Fruit fly (Drosophila melanogaster) whole organism, adult: ENCODE results near the gene Ada2a.
A peak's percentile ranks its signal among the peaks of the same experiment; 100 is the strongest.

Source experiments
- CG11617 ChIP-seq: fragments of 200-800 bp; sonication (Bioruptor generic); optimal IDR thresholded peaks from 2 replicates; lab custom pipeline; 2017; ENCODE audit warnings: mild to moderate bottlenecking, missing biosample characterization, missing genetic modification reagents, missing genetic modification characterization
- CG12768 ChIP-seq: fragments of 200-800 bp; sonication (Bioruptor generic); optimal IDR thresholded peaks from 2 replicates; lab custom pipeline; 2017; ENCODE audit warnings: missing biosample characterization, missing genetic modification characterization, mild to moderate bottlenecking, moderate library complexity, missing genetic modification reagents
- CG14711 ChIP-seq: fragments of 200-800 bp; sonication (Bioruptor generic); optimal IDR thresholded peaks from 2 replicates; lab custom pipeline; 2018; ENCODE audit warnings: missing biosample characterization, mild to moderate bottlenecking, missing genetic modification characterization, moderate library complexity
- CG1620 ChIP-seq: fragments of 200-800 bp; sonication (Bioruptor generic); optimal IDR thresholded peaks from 2 replicates; lab custom pipeline; 2016; ENCODE audit warnings: missing biosample characterization, missing genetic modification characterization
- CG33017 ChIP-seq: fragments of 200-800 bp; sonication (Bioruptor generic); optimal IDR thresholded peaks from 2 replicates; lab custom pipeline; 2018; ENCODE audit warnings: missing biosample characterization, mild to moderate bottlenecking, missing genetic modification characterization, moderate library complexity
- CG5204 ChIP-seq: fragments of 200-800 bp; sonication (Bioruptor generic); optimal IDR thresholded peaks from 2 replicates; lab custom pipeline; 2016; ENCODE audit warnings: missing biosample characterization, missing genetic modification characterization
- CG7045 ChIP-seq: fragments of 200-800 bp; sonication (Bioruptor generic); optimal IDR thresholded peaks from 2 replicates; lab custom pipeline; 2017; ENCODE audit warnings: missing biosample characterization, mild to moderate bottlenecking, missing genetic modification characterization
- CG7101 ChIP-seq: fragments of 200-800 bp; sonication (Bioruptor generic); optimal IDR thresholded peaks from 2 replicates; lab custom pipeline; 2018; ENCODE audit warnings: missing biosample characterization, mild to moderate bottlenecking, missing genetic modification characterization, moderate library complexity
- Clk ChIP-seq: fragments of 200-800 bp; sonication (Bioruptor generic); optimal IDR thresholded peaks from 2 replicates; lab custom pipeline; 2017; ENCODE audit warnings: missing biosample characterization, missing genetic modification characterization
- Crg-1 ChIP-seq: fragments of 200-800 bp; sonication (Bioruptor generic); optimal IDR thresholded peaks from 2 replicates; lab custom pipeline; 2016; ENCODE audit warnings: missing biosample characterization, missing genetic modification characterization
- Hr96 ChIP-seq: fragments of 200-800 bp; sonication (Bioruptor generic); optimal IDR thresholded peaks from 2 replicates; lab custom pipeline; 2016; ENCODE audit warnings: missing biosample characterization, missing genetic modification characterization
- Mnt ChIP-seq: fragments of 200-800 bp; sonication (Bioruptor generic); optimal IDR thresholded peaks from 2 replicates; lab custom pipeline; 2016; ENCODE audit warnings: missing biosample characterization, mild to moderate bottlenecking, missing genetic modification characterization
- bab1 ChIP-seq: fragments of 200-800 bp; sonication (Bioruptor generic); optimal IDR thresholded peaks from 3 replicates; lab custom pipeline; 2019; ENCODE audit warnings: missing biosample characterization, mild to moderate bottlenecking, missing genetic modification characterization, moderate library complexity
- cic ChIP-seq: fragments of 200-800 bp; sonication (Bioruptor generic); optimal IDR thresholded peaks from 2 replicates; lab custom pipeline; 2017; ENCODE audit warnings: missing biosample characterization, mild to moderate bottlenecking, missing genetic modification characterization, moderate library complexity
- cnc ChIP-seq, 2 experiments: fragments of >200 bp; optimal IDR thresholded peaks; 2 replicates each; lab custom pipeline; 2017
- kay ChIP-seq: fragments of 200-800 bp; sonication (Bioruptor generic); peaks from one replicate; lab custom pipeline; 2016; ENCODE audit warnings: missing biosample characterization, missing genetic modification characterization, borderline replicate concordance
- ovo ChIP-seq: fragments of 200-800 bp; sonication (Bioruptor generic); optimal IDR thresholded peaks from 2 replicates; lab custom pipeline; 2016; ENCODE audit warnings: missing biosample characterization, missing genetic modification characterization
- pad ChIP-seq: fragments of 200-800 bp; sonication (Bioruptor generic); optimal IDR thresholded peaks from 3 replicates; lab custom pipeline; 2017; ENCODE audit warnings: missing biosample characterization, missing genetic modification characterization, mild to moderate bottlenecking, moderate library complexity, missing genetic modification reagents
- tj ChIP-seq: fragments of 200-800 bp; sonication (Bioruptor generic); optimal IDR thresholded peaks from 3 replicates; lab custom pipeline; 2017; ENCODE audit warnings: missing biosample characterization, mild to moderate bottlenecking, missing genetic modification characterization, moderate library complexity
- toe ChIP-seq: fragments of 200-800 bp; sonication (Bioruptor generic); optimal IDR thresholded peaks from 2 replicates; lab custom pipeline; 2016; ENCODE audit warnings: missing biosample characterization, missing genetic modification characterization

Ada2a gene

dm6 chr3R:18255281-18255680 lies at the start of gene Ada2a, which contains the start of the genes Polr2D, Tgs1 and moi:
TSS of gene Ada2a (minus strand) at chr3R:18255487.
TSS of gene Polr2D (minus strand) at chr3R:18255487.
TSS of gene Tgs1 (plus strand) at chr3R:18255530.
TSS of gene moi (plus strand) at chr3R:18255530.
- TF ChIP-seq bab1 (peak; percentile 57), Mnt (GFP tag; lab: Kevin White, UChicago) (peak; percentile 21), Crg-1 (GFP tag; lab: Kevin White, UChicago) (no peak)

- no peak for TF ChIP-seq Crg-1 (GFP tag; lab: Kevin White, UChicago)
- TF ChIP-seq CG1620 (GFP tag; lab: Kevin White, UChicago), result no peak
- TF ChIP-seq Mnt (GFP tag; lab: Kevin White, UChicago), result no peak
- TF ChIP-seq bab1, result no peak
- TF ChIP-seq pad (GFP tag; lab: Kevin White, UChicago), result no peak
- no peak for TF ChIP-seq cnc (optimal IDR thresholded peaks at IDR 0.05; lab: Kevin White, UChicago)
- no peak for TF ChIP-seq CG7101
- TF ChIP-seq kay, result no peak
- no peak for TF ChIP-seq Clk (GFP tag; lab: Kevin White, UChicago)
- no peak for TF ChIP-seq tj (GFP tag; lab: Kevin White, UChicago)
- no peak for TF ChIP-seq CG7045 (GFP tag; lab: Kevin White, UChicago)
- TF ChIP-seq CG33017 (tag; lab: Kevin White, UChicago), result no peak
- no peak for TF ChIP-seq ovo (GFP tag; lab: Kevin White, UChicago)
- TF ChIP-seq CG11617 (GFP tag; lab: Kevin White, UChicago), result no peak
- TF ChIP-seq CG14711 (tag; lab: Kevin White, UChicago), result no peak
These were observed 47.5 kb upstream of the Ada2a start, which contains the start of gene CG7126 for dm6 chr3R:18302749-18303148. TSS of gene CG7126 (minus strand) at chr3R:18302849.

- TF ChIP-seq Clk (GFP tag; lab: Kevin White, UChicago) (no peak), Mnt (GFP tag; lab: Kevin White, UChicago) (peak; percentile 99), CG5204 (no peak), CG33017 (tag; lab: Kevin White, UChicago) (no peak), Crg-1 (GFP tag; lab: Kevin White, UChicago) (peak; percentile 8), CG7101 (no peak)
These were observed 46.3 kb upstream of the Ada2a start, which contains the start of gene Polr1E for dm6 chr3R:18301569-18301968. TSS of gene Polr1E (minus strand) at chr3R:18301728.

dm6 chr3R:18298900-18299321 lies 43.6 kb upstream of the Ada2a start, which contains the start of gene Dlc90F:
TSS of gene Dlc90F (plus strand) at chr3R:18299229.
- TF ChIP-seq CG33017 (tag; lab: Kevin White, UChicago) (peak; percentile 45), bab1 (peak; percentile 69), cic (no peak), CG14711 (tag; lab: Kevin White, UChicago) (peak; percentile 59), kay (peak; percentile 93), Crg-1 (GFP tag; lab: Kevin White, UChicago) (peak; percentile 72), ovo (GFP tag; lab: Kevin White, UChicago) (peak; percentile 45), tj (GFP tag; lab: Kevin White, UChicago) (peak; percentile 47), toe (GFP tag; lab: Kevin White, UChicago) (peak; percentile 85), Hr96 (GFP tag; lab: Kevin White, UChicago) (peak; percentile 79), cnc (optimal IDR thresholded peaks at IDR 0.05; lab: Kevin White, UChicago) (no peak), Clk (GFP tag; lab: Kevin White, UChicago) (peak; percentile 39), pad (GFP tag; lab: Kevin White, UChicago) (peak; percentile 36), CG7045 (GFP tag; lab: Kevin White, UChicago) (peak; percentile 35), CG11617 (GFP tag; lab: Kevin White, UChicago) (peak; percentile 61), CG1620 (GFP tag; lab: Kevin White, UChicago) (peak; percentile 57), CG12768 (GFP tag; lab: Kevin White, UChicago) (peak; percentile 49), CG7101 (peak; percentile 71), CG5204 (no peak), Mnt (GFP tag; lab: Kevin White, UChicago) (peak; percentile 66)

dm6 chr3R:18298298-18298899 lies 43.1 kb upstream of the Ada2a start:
- TF ChIP-seq cic, result peak; percentile 55
- TF ChIP-seq Crg-1 (GFP tag; lab: Kevin White, UChicago), result no peak
- no peak for TF ChIP-seq cnc (optimal IDR thresholded peaks at IDR 0.05; lab: Kevin White, UChicago)
- peak; percentile 56 for TF ChIP-seq toe (GFP tag; lab: Kevin White, UChicago)
- peak; percentile 29 for TF ChIP-seq Hr96 (GFP tag; lab: Kevin White, UChicago)
- peak; percentile 28 for TF ChIP-seq CG1620 (GFP tag; lab: Kevin White, UChicago)
- peak; percentile 41 for TF ChIP-seq ovo (GFP tag; lab: Kevin White, UChicago)
- peak; percentile 6 for TF ChIP-seq tj (GFP tag; lab: Kevin White, UChicago)
- TF ChIP-seq CG14711 (tag; lab: Kevin White, UChicago), result peak; percentile 26
- TF ChIP-seq CG5204, result no peak
- TF ChIP-seq CG7045 (GFP tag; lab: Kevin White, UChicago), result peak; percentile 61
- TF ChIP-seq CG11617 (GFP tag; lab: Kevin White, UChicago), result no peak
- no peak for TF ChIP-seq Clk (GFP tag; lab: Kevin White, UChicago)
- TF ChIP-seq bab1, result no peak
- TF ChIP-seq CG33017 (tag; lab: Kevin White, UChicago), result peak; percentile 11
- TF ChIP-seq CG7101, result peak; percentile 54
- TF ChIP-seq pad (GFP tag; lab: Kevin White, UChicago), result peak; percentile 40
- TF ChIP-seq CG12768 (GFP tag; lab: Kevin White, UChicago), result peak; percentile 18
- TF ChIP-seq Mnt (GFP tag; lab: Kevin White, UChicago), result peak; percentile 78
- no peak for TF ChIP-seq kay
